Worm (Caenorhabditis elegans): ENCODE data around the gene dgn-2.
A peak's percentile ranks its signal among the peaks of the same experiment; 100 is the strongest.

The dgn-2 gene

DNA sequence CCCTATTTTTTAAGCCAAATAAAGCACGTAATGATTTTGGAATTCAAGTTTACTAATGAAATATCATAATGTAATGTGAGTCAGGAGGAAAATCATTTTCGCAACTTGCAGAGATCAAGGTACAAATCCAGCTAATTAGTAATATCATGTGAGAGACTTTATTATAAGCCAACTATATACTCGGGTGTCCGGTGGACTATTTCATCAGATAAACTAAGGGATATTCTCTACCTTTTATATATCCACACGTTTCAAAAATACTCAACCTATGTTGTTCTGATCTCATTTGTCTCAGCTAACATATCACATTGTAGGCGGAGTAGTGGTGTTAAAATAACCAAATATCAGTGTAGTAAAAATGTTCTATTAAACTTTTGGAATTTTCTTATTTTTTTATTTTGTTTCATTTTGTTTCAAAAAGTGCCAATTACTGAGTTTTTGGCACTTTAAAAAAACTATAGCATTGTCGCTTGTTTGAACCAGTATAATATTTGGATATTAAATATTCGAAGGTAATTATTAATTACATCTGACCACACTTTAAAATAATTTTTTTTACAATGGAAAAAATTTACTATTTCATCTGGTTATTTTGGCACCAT is 22.2 kb upstream of the dgn-2 start (continued):
- TF ChIP-seq ceh-27 (GFP tag; optimal IDR thresholded peaks at IDR 0.05) = peak; percentile 95
- no peak for TF ChIP-seq nfya-1 (tag; optimal IDR thresholded peaks at IDR 0.05; ENCODE audit: borderline replicate concordance, insufficient read depth)
- TF ChIP-seq lin-26 (GFP tag; IDR thresholded peaks at IDR 0.05) = 0 out of 2 replicates have a peak, but pooled peaks have one; percentile 30
- peak; percentile 91 for TF ChIP-seq madf-10 (tag; optimal IDR thresholded peaks at IDR 0.05)
- TF ChIP-seq ets-4 (GFP tag; optimal IDR thresholded peaks at IDR 0.05) = peak; percentile 27
- no peak for TF ChIP-seq unc-130 (GFP tag; optimal IDR thresholded peaks at IDR 0.05)
- TF ChIP-seq ama-1 (optimal IDR thresholded peaks at IDR 0.05) = no peak
- TF ChIP-seq ama-1 (GFP tag; optimal IDR thresholded peaks at IDR 0.05) = no peak
- TF ChIP-seq Y56A3A.18 (GFP tag; IDR thresholded peaks at IDR 0.05) = peak; percentile 97
- TF ChIP-seq ZK185.1 (tag; optimal IDR thresholded peaks at IDR 0.05; ENCODE audit: poor library complexity, severe bottlenecking) = peak; percentile 98
- no peak for TF ChIP-seq hsf-1 (GFP tag; IDR thresholded peaks at IDR 0.05)
- no peak for TF ChIP-seq T26A5.8 (tag; optimal IDR thresholded peaks at IDR 0.05)
- TF ChIP-seq ztf-3 (GFP tag; optimal IDR thresholded peaks at IDR 0.05) = peak; percentile 85
- peak; percentile 83 for TF ChIP-seq B0035.1 (tag; optimal IDR thresholded peaks at IDR 0.05)
- TF ChIP-seq ceh-91 (GFP tag; IDR thresholded peaks at IDR 0.05) = no peak
- no peak for TF ChIP-seq egrh-3 (GFP tag; IDR thresholded peaks at IDR 0.05)
- no peak for TF ChIP-seq lir-1 (GFP tag; conservative IDR thresholded peaks at IDR 0.05)
- no peak for TF ChIP-seq F55B11.4 (tag; optimal IDR thresholded peaks at IDR 0.05; ENCODE audit: borderline replicate concordance, insufficient read depth)
- TF ChIP-seq dpl-1 (GFP tag; optimal IDR thresholded peaks at IDR 0.05) = no peak
- TF ChIP-seq snpc-3.4 (tag; optimal IDR thresholded peaks at IDR 0.05) = peak; percentile 3
- peak; percentile 23 for TF ChIP-seq akir-1 (GFP tag; optimal IDR thresholded peaks at IDR 0.05)
- TF ChIP-seq ccch-3 (GFP tag; optimal IDR thresholded peaks at IDR 0.05) = peak; percentile 27
- no peak for TF ChIP-seq nhr-90 (tag; optimal IDR thresholded peaks at IDR 0.05)
- no peak for TF ChIP-seq mel-28 (tag; optimal IDR thresholded peaks at IDR 0.05; ENCODE audit: borderline replicate concordance)
- TF ChIP-seq ztf-25 (GFP tag; IDR thresholded peaks at IDR 0.05) = no peak
- TF ChIP-seq lsy-27 (tag; optimal IDR thresholded peaks at IDR 0.05; ENCODE audit: borderline replicate concordance, insufficient read depth) = no peak
- no peak for TF ChIP-seq cebp-1 (GFP tag; IDR thresholded peaks at IDR 0.05)
- TF ChIP-seq cebp-1 (tag; optimal IDR thresholded peaks at IDR 0.05) = peak; percentile 93
- peak; percentile 48 for TF ChIP-seq ceh-79 (tag; optimal IDR thresholded peaks at IDR 0.05)
- TF ChIP-seq ceh-100 (GFP tag; IDR thresholded peaks at IDR 0.05) = no peak; the same call in 1 of the 2 replicates
- peak; percentile 62 for TF ChIP-seq chd-7 (tag; optimal IDR thresholded peaks at IDR 0.05)
- peak; percentile 64; the same call in 1 of the 2 replicates for TF ChIP-seq let-526 (GFP tag; IDR thresholded peaks at IDR 0.05)
- TF ChIP-seq gei-17 (GFP tag; optimal IDR thresholded peaks at IDR 0.05) = peak; percentile 96
- no peak for TF ChIP-seq F57C9.4 (tag; optimal IDR thresholded peaks at IDR 0.05)
- no peak for TF ChIP-seq Y95B8A.8 (GFP tag; IDR thresholded peaks at IDR 0.05)
- TF ChIP-seq ztf-6 (GFP tag; IDR thresholded peaks at IDR 0.05) = no peak
- TF ChIP-seq T07F8.4 (tag; optimal IDR thresholded peaks at IDR 0.05) = peak; percentile 68
- no peak for TF ChIP-seq hlh-12 (tag; optimal IDR thresholded peaks at IDR 0.05)
- no peak for TF ChIP-seq bed-2 (GFP tag; IDR thresholded peaks at IDR 0.05)
- TF ChIP-seq aptf-3 (GFP tag; IDR thresholded peaks at IDR 0.05) = no peak
- peak; percentile 99 for TF ChIP-seq lin-40 (tag; optimal IDR thresholded peaks at IDR 0.05)
- TF ChIP-seq rec-8 (tag; optimal IDR thresholded peaks at IDR 0.05) = peak in 1 of 2 experiments; percentile 43
- peak; percentile 67; the same call in 1 of the 2 replicates for TF ChIP-seq C17E4.6 (GFP tag; IDR thresholded peaks at IDR 0.05)
- no peak for TF ChIP-seq Y79H2A.3 (GFP tag; conservative IDR thresholded peaks at IDR 0.05)
- TF ChIP-seq nfya-2 (GFP tag; IDR thresholded peaks at IDR 0.05) = no peak
- no peak for TF ChIP-seq snpc-4 (GFP tag; optimal IDR thresholded peaks at IDR 0.05)
- peak; percentile 41 to 81 (median 69) for TF ChIP-seq snpc-4 (tag; optimal IDR thresholded peaks at IDR 0.05)
- 0 out of 2 replicates have a peak, but pooled peaks have one; percentile 84 for TF ChIP-seq F37B4.10 (GFP tag; IDR thresholded peaks at IDR 0.05)
